Worm (Caenorhabditis elegans) whole organism, midembryonic: ENCODE data around the gene Y6E2A.7.

Experiments
- med-1 ChIP-seq: sonication (generic microtip); optimal IDR thresholded peaks from 2 replicates; lab custom pipeline; 2017; ENCODE audit warnings: missing genetic modification characterization, mild to moderate bottlenecking, missing compliant biosample characterization, antibody characterized with exemption, missing genetic modification reagents; ENCODE audit not compliant: insufficient read depth
- ref-1 ChIP-seq: fragments of 200-800 bp; sonication (Bioruptor generic); conservative IDR thresholded peaks from 2 replicates; pipeline ENCODE4 v1.3.6; 2022; ENCODE audit warnings: missing genetic modification reagents, missing genetic modification characterization, missing compliant biosample characterization

DNA sequence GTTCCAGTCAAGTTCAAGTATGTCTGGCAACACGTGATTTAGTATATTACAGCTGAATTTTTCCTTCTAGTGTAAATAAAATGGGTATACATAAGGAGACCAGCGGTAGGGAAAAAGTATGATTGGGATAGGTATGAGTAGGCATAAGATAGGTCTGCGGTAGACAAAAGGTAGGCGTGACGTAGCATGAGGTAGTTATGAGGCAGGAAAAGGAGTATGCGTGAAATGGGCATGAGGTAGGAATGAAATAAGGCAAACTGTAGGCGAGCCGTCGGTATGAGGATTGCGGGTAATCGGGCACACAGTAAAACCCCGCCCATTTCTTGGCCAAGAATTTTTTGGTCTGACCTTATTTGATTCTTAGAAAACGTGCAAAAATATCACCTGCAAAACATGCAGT is 1.8 kb downstream of the Y6E2A.7 start:
- TF ChIP-seq ref-1 (GFP tag; lab: Robert Waterston, UW) (no peak), med-1 (no peak)
